Worm (Caenorhabditis elegans): ENCODE results near the gene dhhc-5.
A peak's percentile ranks its signal among the peaks of the same experiment; 100 is the strongest.

DNA sequence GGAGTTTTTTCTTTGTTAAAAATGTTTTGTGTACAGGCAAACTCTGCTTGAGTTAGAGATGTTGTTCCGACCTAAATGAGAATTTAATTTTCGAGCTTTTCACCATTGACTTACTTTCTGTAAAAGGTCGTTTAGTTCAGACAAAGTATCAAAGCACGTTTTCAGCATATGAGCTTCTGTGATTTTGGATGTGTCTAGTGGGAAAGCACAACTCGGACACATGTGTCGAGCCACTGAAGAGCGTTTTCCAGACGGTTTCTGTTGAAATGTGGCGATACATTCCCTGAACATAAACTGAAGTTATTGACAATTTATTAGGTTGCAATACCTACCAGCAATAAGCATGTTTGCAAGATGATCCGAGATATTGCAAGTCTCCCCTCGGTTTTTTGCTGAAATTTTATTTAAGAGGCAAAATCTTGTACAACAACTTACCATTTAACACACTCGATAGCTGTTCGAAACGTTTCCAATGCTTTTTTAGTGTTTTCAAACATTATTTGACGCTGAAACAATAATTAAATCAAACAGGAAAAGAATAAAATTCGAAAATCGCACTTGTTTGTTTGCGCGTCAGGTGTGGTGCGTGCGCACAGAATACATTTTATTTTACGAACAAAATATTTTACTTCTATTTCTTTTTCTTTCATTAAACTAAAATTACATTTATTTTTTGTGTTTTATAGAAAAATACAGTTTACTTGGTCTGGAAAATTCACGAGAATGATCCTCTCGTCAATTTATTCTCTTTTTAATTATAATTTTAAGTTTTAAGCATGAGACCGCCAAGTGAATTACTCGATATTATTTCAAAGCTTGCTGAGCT lies 40.4 kb upstream of the dhhc-5 start, which contains the start of the genes brd-1 and K04C2.2:
- no peak for TF ChIP-seq nhr-237 (tag; optimal IDR thresholded peaks at IDR 0.05)
- no peak for TF ChIP-seq aly-2 (tag; optimal IDR thresholded peaks at IDR 0.05)
- TF ChIP-seq lsy-2 (tag; optimal IDR thresholded peaks at IDR 0.05): peak in 1 of 2 experiments; percentile 63
- no peak for TF ChIP-seq ceh-82 (tag; optimal IDR thresholded peaks at IDR 0.05)
- no peak for TF ChIP-seq Y116A8C.19 (tag; optimal IDR thresholded peaks at IDR 0.05; ENCODE audit: borderline replicate concordance)
- TF ChIP-seq ztf-4 (tag; optimal IDR thresholded peaks at IDR 0.05): no peak
- no peak for TF ChIP-seq elt-3 (tag; optimal IDR thresholded peaks at IDR 0.05)
- no peak for TF ChIP-seq egl-13 (tag; optimal IDR thresholded peaks at IDR 0.05)
- TF ChIP-seq mdl-1 (tag; optimal IDR thresholded peaks at IDR 0.05): no peak
